Fruit fly (Drosophila melanogaster) whole organism: ENCODE data around the gene SrpRbeta.
A peak's percentile ranks its signal among the peaks of the same experiment; 100 is the strongest.

Source experiments
- CG8478 ChIP-seq: fragments of >200 bp; optimal IDR thresholded peaks from 2 replicates; lab custom pipeline; 2018; ENCODE audit warnings: inconsistent platforms
- Dll ChIP-seq: fragments of >200 bp; optimal IDR thresholded peaks from 2 replicates; lab custom pipeline; 2017
- EcR ChIP-seq, 2 experiments: fragments of >200 bp; optimal IDR thresholded peaks; 2 replicates each; lab custom pipeline; 2017; ENCODE audit warnings: missing biosample characterization in 2 of 2, missing genetic modification characterization in 2 of 2, missing genetic modification reagents in 2 of 2
- pan ChIP-seq: fragments of >200 bp; optimal IDR thresholded peaks from 2 replicates; lab custom pipeline; 2017
- psq ChIP-seq: fragments of >200 bp; optimal IDR thresholded peaks from 2 replicates; lab custom pipeline; 2017
- usp ChIP-seq: fragments of >200 bp; optimal IDR thresholded peaks from 2 replicates; lab custom pipeline; 2017; ENCODE audit warnings: missing biosample characterization, missing genetic modification characterization, mixed read lengths

Gene SrpRbeta

DNA sequence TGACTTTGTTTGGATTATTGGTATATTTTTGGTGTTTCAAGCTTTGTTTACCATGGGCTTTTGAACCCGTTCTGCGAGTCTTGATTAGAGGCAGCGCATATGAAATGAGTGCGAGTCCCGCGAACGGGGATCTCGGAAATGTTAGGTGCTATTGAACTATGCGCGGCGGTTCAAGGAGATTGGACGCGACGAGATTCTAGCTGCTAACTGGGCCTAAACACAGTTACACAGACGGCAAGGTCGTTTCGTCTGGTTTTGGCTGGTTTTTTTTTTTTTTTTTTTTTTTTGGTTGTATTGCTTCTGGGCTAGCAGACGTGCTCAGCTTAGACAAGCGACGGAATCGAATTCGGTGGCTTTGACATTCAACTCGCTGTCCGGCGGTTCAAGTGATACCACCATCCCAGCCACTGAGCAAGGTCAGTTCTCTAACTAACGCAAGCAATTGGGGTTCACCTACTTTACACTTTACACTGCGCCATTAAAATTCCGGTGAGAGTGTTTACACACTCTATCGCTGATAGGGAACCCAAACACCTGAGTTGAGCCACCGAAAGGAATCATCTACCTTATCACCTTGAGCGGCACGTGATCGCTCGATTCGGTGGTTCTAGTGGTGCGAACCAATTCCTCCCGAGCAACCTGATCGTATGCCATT is 38.0 kb downstream of the SrpRbeta start:
- TF ChIP-seq pan (lab: Kevin White, UChicago) (no peak), CG8478 (lab: Kevin White, UChicago) (no peak), Dll (lab: Kevin White, UChicago) (no peak), usp (GFP tag; lab: Kevin White, UChicago) (no peak), psq (no peak), EcR (GFP tag; optimal IDR thresholded peaks at IDR 0.05; lab: Kevin White, UChicago) (no peak)

DNA sequence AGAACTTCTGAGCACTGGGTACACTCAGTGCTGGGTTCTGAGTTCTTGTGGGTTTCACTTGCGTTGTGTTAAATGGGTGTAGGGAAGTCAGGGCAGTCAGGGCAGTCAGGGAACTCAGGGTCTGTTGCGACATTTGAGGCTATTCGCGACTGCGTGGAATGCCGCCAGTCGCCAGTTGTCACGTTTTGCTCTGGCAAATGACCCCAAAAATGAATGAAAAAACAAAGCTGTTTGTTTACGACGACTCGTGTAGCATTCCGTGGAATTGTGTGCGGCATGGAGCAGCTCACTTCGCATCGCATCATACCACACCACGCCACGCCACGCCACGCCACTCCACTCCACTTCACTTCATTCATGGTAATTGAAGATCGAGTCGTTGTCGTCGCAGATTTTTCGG is 38.8 kb downstream of the SrpRbeta start:
- TF ChIP-seq pan (lab: Kevin White, UChicago) (no peak), Dll (lab: Kevin White, UChicago) (no peak), EcR (GFP tag; optimal IDR thresholded peaks at IDR 0.05; lab: Kevin White, UChicago) (no peak), CG8478 (lab: Kevin White, UChicago) (no peak), usp (GFP tag; lab: Kevin White, UChicago) (no peak), psq (no peak)

DNA sequence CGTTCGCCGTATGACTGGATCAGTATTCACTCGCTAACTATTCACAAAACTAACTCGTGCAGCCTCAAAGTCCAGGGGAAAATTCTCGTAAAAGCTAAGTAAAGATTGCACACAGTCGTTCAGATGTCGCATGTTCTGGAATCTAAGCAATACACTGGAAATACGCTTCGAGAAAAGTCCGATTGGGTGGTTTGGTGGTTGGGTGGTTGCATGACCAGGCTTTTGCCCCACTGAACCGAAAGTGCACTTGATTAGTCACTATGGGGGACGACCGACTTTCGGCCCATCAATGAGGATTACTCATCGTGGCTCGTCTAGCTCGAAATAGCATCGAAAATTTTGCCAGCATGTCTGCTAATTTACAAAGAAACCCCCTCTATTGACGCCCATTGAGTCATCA is 39.7 kb downstream of the SrpRbeta start:
- TF ChIP-seq CG8478 (lab: Kevin White, UChicago) (no peak), EcR (GFP tag; optimal IDR thresholded peaks at IDR 0.05; lab: Kevin White, UChicago) (no peak), pan (lab: Kevin White, UChicago) (no peak), usp (GFP tag; lab: Kevin White, UChicago) (no peak), psq (no peak), Dll (lab: Kevin White, UChicago) (no peak)

DNA sequence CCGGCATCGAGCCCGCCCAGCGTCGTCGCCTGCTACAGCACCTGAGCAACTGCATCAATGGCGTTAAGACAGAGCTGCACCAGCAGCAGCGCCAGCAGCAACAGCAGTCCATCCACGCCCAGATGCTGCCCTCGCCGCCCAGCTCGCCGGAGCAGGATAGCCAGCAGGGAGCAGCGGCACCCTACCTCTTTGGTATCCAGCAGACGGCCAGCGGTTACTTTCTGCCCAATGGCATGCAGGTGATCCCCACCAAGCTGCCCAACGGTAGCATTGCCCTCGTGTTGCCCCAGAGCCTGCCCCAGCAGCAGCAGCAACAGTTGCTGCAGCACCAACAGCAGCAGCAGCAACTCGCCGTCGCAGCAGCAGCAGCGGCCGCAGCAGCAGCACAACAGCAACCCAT is 42.3 kb downstream of the SrpRbeta start:
- TF ChIP-seq pan (lab: Kevin White, UChicago), result no peak
- TF ChIP-seq psq, result no peak
- no peak for TF ChIP-seq CG8478 (lab: Kevin White, UChicago)
- TF ChIP-seq EcR (GFP tag; optimal IDR thresholded peaks at IDR 0.05; lab: Kevin White, UChicago), result no peak
- TF ChIP-seq usp (GFP tag; lab: Kevin White, UChicago), result no peak
- no peak for TF ChIP-seq Dll (lab: Kevin White, UChicago)

DNA sequence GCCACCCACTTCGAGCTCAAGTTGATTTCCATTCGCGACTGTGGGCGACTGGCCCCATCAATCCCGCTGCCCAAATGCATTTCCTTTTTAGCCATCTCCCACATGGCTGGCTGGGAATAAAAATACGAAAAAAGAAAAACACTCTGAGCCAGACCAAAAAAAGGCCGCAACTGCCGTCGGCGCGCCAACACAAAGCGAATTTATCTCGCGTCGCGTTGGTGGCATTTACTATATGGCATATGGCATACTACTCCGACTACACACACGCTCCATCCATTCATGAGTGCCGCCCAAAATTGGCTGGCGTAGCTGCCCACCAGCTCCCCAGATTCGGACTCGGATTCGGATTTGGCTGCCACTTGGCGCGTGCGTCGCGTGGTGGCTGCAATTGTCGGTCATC is 43.5 kb downstream of the SrpRbeta start:
- TF ChIP-seq usp (GFP tag; lab: Kevin White, UChicago), result no peak
- no peak for TF ChIP-seq Dll (lab: Kevin White, UChicago)
- no peak for TF ChIP-seq CG8478 (lab: Kevin White, UChicago)
- no peak for TF ChIP-seq pan (lab: Kevin White, UChicago)
- TF ChIP-seq EcR (GFP tag; optimal IDR thresholded peaks at IDR 0.05; lab: Kevin White, UChicago), result no peak
- TF ChIP-seq psq, result no peak

DNA sequence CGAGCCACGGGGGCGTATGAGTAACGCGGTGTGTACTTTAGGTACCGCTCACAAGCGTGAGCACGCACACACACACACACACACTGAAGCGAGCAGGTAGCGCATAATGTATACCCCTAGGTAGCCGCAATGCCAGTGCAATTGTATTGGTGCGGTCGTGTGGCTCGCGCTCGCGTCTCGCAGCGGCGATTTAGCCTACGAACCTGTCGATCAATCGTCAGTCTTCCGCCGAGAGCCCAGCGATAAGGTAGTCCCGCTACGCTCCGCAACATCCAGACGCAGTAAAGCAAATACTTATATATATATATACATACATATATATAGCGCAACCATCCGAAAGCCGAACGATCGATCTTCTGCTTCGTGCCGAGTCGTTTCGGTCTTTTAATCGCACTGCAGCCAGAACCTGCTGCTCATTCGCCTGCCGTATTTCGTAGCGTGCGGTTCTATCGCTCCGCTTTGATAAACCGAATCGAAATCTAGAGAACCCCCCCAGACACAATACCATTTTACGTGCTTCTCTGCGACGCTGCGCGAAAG is 44.4 kb downstream of the SrpRbeta start, which contains the start of gene hry:
Gene hry, plus strand, starts transcription at position 215 of the 540 bp plus-strand sequence.
- peak; percentile 24 for TF ChIP-seq Dll (lab: Kevin White, UChicago)
- TF ChIP-seq EcR (GFP tag; optimal IDR thresholded peaks at IDR 0.05; lab: Kevin White, UChicago), result no peak
- no peak for TF ChIP-seq CG8478 (lab: Kevin White, UChicago)
- no peak for TF ChIP-seq pan (lab: Kevin White, UChicago)
- TF ChIP-seq psq, result no peak
- no peak for TF ChIP-seq usp (GFP tag; lab: Kevin White, UChicago)

DNA sequence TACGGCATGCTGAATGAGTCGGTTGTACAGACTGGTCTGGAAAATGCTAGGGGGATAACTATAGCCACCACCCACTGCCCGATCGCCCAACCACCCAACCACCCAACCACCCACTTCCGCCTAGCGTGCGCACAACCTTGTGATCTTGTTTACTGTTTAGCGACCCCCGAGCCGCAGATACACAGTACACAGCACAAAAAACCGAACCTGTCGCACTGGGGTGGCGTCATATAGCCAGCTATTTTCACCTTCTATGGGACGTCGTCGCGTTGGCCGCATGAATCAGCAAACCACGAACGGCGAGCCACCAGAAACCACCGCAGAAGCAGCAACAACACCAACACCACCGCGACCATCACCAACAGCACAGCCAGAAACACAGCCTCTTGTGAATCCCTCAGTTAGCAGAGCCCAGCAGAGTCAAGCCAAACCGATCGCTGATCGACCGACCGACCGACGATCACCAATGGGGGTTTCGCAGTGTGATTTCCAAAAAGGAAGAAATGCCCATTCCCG is 44.9 kb downstream of the SrpRbeta start:
- TF ChIP-seq pan (lab: Kevin White, UChicago), result no peak
- TF ChIP-seq psq, result no peak
- TF ChIP-seq Dll (lab: Kevin White, UChicago), result no peak
- no peak for TF ChIP-seq EcR (GFP tag; optimal IDR thresholded peaks at IDR 0.05; lab: Kevin White, UChicago)
- TF ChIP-seq CG8478 (lab: Kevin White, UChicago), result no peak
- TF ChIP-seq usp (GFP tag; lab: Kevin White, UChicago), result no peak

DNA sequence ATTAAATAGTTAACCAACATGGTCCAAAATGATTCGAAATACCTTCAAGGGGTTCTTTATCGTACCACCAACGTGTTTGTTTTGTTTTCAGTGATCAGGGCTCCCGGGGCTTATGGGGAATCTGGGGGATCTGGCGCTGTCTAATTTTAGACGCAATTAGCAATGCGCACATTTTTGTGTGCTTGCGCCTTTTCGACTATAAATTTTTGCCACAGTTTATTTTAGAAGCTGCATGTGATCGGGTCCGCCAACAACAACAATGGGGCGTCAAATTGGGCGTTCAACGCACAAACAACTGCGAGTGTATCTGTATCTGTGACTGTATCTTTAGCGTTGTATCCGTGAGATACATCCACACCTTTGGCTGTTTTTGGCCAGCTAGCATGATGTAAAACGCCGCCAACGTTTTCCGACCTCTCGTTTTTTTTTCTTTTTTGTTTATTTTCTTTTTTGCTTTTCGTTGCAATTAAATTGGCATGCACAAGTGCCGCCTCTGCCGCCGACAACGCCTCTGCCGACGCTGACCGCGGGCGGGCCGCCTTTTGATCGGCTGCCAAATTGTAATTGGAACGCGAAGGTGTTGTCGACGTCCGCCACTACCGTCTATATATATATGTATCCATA is 46.5 kb downstream of the SrpRbeta start:
- no peak for TF ChIP-seq EcR (GFP tag; optimal IDR thresholded peaks at IDR 0.05; lab: Kevin White, UChicago)
- no peak for TF ChIP-seq usp (GFP tag; lab: Kevin White, UChicago)
- no peak for TF ChIP-seq Dll (lab: Kevin White, UChicago)
- no peak for TF ChIP-seq pan (lab: Kevin White, UChicago)
- TF ChIP-seq CG8478 (lab: Kevin White, UChicago), result no peak
- TF ChIP-seq psq, result no peak

DNA sequence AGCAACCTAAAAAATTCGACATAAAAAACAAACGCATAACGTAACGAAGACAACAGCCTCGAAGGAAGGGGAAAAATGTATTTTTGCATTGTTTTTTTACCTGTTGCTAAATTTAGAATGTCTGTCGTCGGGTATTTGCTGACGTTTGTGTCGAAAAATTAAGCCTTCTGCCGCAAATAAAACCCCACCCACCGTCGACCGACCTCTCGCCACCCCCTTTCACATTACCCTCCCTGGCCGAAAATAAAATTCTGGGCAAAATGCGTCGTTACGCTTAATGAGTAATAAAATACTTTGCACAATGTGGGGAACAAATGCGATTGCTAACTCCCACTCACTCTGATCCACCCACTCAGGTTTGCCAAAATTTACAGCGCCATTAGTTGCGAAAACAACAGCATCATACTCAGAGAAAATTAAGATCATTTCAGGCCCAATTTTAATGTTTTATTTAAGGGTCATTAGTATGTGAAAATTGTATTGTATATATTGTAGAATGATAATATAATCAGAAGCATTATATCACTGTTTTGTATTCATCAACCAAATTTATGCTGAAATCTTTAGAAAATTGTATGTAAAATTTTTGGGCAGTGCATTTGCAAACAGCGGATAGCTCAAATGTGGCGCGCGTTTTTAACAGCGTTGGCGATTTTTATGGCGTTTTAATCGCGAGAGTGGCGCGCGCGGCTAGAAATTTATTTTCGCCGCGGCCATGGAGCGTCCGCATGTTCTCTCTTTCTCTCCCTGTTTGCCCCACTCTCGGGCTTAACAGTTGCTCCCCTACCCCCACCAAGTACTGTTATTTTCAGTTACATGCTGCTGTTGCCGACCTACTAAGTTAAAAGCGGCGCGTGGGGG is 47.6 kb downstream of the SrpRbeta start:
- peak; percentile 43 for TF ChIP-seq Dll (lab: Kevin White, UChicago)
- no peak for TF ChIP-seq usp (GFP tag; lab: Kevin White, UChicago)
- no peak for TF ChIP-seq EcR (GFP tag; optimal IDR thresholded peaks at IDR 0.05; lab: Kevin White, UChicago)

DNA sequence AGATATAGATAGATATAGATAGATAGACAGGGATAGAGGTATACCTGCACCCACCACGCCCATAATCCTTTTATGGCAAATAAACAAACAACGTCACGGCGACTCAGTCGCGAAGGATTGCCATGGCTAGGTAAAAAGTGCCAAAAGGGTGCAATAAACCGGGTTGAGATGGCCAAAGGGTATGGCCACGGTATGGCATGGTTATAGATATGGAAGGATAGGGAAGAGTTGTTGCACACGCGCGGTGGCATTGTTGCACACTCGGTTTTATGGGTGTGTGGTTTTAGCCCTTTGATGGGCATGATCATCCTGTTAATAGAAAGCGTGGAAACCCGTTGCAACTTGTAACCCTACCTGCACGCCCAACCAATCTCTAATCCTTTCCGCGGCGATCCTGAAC is 49.0 kb downstream of the SrpRbeta start:
- TF ChIP-seq EcR (GFP tag; optimal IDR thresholded peaks at IDR 0.05; lab: Kevin White, UChicago) (no peak), psq (no peak), pan (lab: Kevin White, UChicago) (no peak), usp (GFP tag; lab: Kevin White, UChicago) (no peak), Dll (lab: Kevin White, UChicago) (no peak), CG8478 (lab: Kevin White, UChicago) (no peak)
